Worm (Caenorhabditis elegans): ENCODE results near the gene fbxa-196.
A peak's percentile ranks its signal among the peaks of the same experiment; 100 is the strongest.

fbxa-196 gene

DNA sequence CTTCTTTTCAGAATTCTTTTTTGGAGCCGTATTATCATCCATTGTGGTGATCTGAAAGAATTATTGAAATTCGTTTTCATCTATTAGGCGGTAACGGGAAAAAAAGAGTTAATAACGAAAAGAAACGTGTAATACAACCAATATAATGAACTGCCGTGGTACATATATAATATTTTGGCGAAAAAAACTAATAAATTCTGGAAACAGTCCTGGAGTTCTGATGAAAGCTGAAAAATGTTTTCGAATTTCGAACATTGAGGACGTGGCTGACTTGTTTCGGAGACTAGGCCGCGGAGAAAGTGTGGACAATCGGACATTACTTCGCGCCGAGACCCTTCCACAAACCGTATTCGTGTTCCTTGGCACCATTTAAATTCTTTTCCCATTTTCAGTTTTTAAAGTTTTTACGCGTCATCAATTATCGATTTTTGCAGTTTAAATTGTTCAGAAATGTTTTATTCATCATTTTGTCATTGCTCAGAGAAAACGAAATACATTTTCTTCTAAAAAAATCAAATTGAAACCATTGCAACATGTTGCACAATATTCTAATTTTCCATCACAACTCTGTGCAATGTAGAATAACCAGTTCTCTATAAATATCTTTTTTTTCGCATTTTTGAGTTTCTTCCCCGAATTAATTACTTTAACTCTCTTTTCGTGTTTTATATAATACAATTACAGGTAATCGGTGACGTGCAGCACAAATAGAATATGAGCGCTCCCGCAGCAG, 14.8 kb upstream of the fbxa-196 start, which contains the start of the genes gad-1 and erfa-1:
Gene gad-1 (minus strand): TSS at position 51 of the 733 bp plus-strand sequence.
Gene erfa-1 (plus strand): TSS at position 683 of the 733 bp plus-strand sequence.
- TF ChIP-seq lin-13 (tag; optimal IDR thresholded peaks at IDR 0.05) (peak; percentile 9), pha-4 (tag; optimal IDR thresholded peaks at IDR 0.05) (peak; percentile 8), nhr-2 (tag; optimal IDR thresholded peaks at IDR 0.05) (no peak), hlh-1 (tag; optimal IDR thresholded peaks at IDR 0.05) (peak; percentile 2), mep-1 (tag; optimal IDR thresholded peaks at IDR 0.05) (peak; percentile 51), lsy-2 (tag; optimal IDR thresholded peaks at IDR 0.05) (peak; percentile 84)

DNA sequence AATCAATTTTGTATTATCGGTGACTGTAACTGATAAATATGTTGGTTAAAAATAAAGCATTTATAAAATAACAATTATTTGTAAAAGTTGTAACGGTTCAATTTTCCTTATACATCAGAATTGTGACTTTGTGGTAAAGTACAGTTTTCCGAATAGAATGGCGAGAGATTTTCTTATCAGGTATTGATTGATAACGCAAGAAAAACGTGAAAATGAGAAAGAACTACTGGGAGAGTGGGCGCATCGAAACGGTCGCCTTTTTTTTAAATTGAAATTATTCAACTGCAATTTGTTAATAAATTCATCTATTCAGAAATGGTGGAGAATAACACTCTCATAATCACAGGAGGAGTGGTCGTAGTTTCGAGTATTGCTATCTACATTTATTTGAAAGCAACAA, 12.1 kb upstream of the fbxa-196 start, which contains the start of gene hpo-19:
Gene hpo-19 (plus strand): TSS at position 314 of the 400 bp plus-strand sequence.
- TF ChIP-seq ceh-43 (GFP tag; optimal IDR thresholded peaks at IDR 0.05) (no peak), unc-62 (GFP tag; optimal IDR thresholded peaks at IDR 0.05) (no peak)

DNA sequence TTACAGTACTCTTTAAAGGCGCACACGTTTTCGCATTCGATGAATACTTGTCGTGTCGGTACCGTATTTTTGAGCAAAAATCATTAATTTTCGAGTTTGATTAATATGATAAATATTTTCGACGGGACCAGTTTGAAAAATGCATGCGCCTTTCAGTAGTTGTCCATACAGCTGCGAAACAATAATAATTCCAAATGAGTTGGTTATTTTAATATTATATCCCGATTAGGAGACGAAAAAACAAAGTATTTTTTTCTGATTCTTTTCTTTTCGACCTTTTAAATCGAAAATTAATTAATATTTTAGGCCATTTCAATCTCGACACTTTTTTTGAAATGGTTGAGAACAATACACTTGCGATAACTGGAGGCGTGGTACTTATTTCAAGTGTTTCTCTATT, 9.9 kb upstream of the fbxa-196 start, which contains the start of gene T05H4.4:
Gene T05H4.4 (plus strand): TSS at position 301 of the 400 bp plus-strand sequence.
- TF ChIP-seq cnd-1 (tag; optimal IDR thresholded peaks at IDR 0.05), result no peak
- TF ChIP-seq nhr-237 (tag; optimal IDR thresholded peaks at IDR 0.05), result no peak
- TF ChIP-seq lsy-2 (tag; optimal IDR thresholded peaks at IDR 0.05), result no peak
- no peak for TF ChIP-seq ceh-43 (GFP tag; optimal IDR thresholded peaks at IDR 0.05)
- TF ChIP-seq flh-1 (GFP tag; optimal IDR thresholded peaks at IDR 0.05), result no peak
- TF ChIP-seq M03D4.4 (tag; optimal IDR thresholded peaks at IDR 0.05), result no peak
- no peak for TF ChIP-seq unc-120 (tag; optimal IDR thresholded peaks at IDR 0.05; ENCODE audit: poor library complexity, severe bottlenecking)
- no peak for TF ChIP-seq sptf-1 (tag; optimal IDR thresholded peaks at IDR 0.05)
- TF ChIP-seq nhr-76 (tag; optimal IDR thresholded peaks at IDR 0.05), result no peak
- TF ChIP-seq nhr-12 (tag; optimal IDR thresholded peaks at IDR 0.05), result no peak
- no peak for TF ChIP-seq ztf-11 (tag; optimal IDR thresholded peaks at IDR 0.05)
- TF ChIP-seq elt-3 (tag; optimal IDR thresholded peaks at IDR 0.05), result no peak

DNA sequence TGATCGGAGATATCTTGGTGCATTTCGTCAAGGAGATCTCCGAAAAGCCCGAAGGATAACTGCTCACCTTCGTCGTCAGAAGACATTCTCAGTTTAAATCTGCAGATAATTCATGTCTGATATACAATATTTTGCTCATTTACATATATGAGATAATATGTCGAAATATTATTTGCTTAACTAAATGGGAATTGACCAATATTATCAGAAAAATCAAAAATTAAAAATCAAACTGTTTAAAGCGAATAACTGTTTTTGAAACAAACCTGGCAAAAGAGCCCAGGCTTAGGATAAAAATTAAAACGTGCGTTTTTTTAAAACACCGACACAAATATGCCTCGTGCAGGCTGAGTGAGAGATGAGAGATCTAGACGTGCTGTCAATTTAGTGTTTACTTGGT, 6.8 kb upstream of the fbxa-196 start, which contains the start of gene T05H4.15:
Gene T05H4.15 (minus strand): TSS at position 101 of the 400 bp plus-strand sequence.
- TF ChIP-seq bed-3 (GFP tag; optimal IDR thresholded peaks at IDR 0.05), result no peak
- no peak for TF ChIP-seq drap-1 (GFP tag; optimal IDR thresholded peaks at IDR 0.05)
- TF ChIP-seq nhr-76 (tag; optimal IDR thresholded peaks at IDR 0.05), result no peak
- no peak for TF ChIP-seq mls-2 (tag; optimal IDR thresholded peaks at IDR 0.05)
- TF ChIP-seq unc-62 (GFP tag; optimal IDR thresholded peaks at IDR 0.05), result no peak
- no peak for TF ChIP-seq cnd-1 (tag; optimal IDR thresholded peaks at IDR 0.05)
- no peak for TF ChIP-seq ceh-43 (GFP tag; optimal IDR thresholded peaks at IDR 0.05)
- no peak for TF ChIP-seq zip-8 (tag; optimal IDR thresholded peaks at IDR 0.05)
- TF ChIP-seq lsy-2 (tag; optimal IDR thresholded peaks at IDR 0.05), result no peak
- TF ChIP-seq flh-1 (GFP tag; optimal IDR thresholded peaks at IDR 0.05), result no peak
- no peak for TF ChIP-seq lin-13 (tag; optimal IDR thresholded peaks at IDR 0.05)
- TF ChIP-seq blmp-1 (tag; optimal IDR thresholded peaks at IDR 0.05), result no peak
- TF ChIP-seq pha-4 (tag; optimal IDR thresholded peaks at IDR 0.05), result no peak
- no peak for TF ChIP-seq nhr-2 (tag; optimal IDR thresholded peaks at IDR 0.05)
- no peak for TF ChIP-seq ham-2 (GFP tag; optimal IDR thresholded peaks at IDR 0.05)
- TF ChIP-seq tbx-8 (GFP tag; optimal IDR thresholded peaks at IDR 0.05), result no peak

DNA sequence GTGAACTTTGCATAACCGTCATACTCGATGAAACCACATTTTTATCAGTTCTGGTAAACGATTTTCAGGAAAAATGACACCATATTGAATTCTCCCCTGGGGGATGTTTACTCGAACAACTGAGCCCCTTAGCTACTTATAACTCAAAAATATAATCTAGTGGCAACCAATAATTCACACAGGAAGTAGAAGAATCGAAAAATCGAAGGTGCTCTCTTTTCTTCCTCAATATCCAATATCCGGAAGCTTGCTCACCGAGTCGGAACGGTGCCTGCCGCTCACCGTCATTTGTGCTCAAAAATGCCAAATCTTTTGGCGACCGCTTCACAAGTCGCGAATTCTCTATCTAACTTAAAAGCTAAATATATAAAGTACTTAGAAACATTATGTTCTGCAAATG, 6.4 kb upstream of the fbxa-196 start, which contains the start of gene T05H4.3:
Gene T05H4.3 (plus strand): TSS at position 301 of the 400 bp plus-strand sequence.
- no peak for TF ChIP-seq pha-4 (tag; optimal IDR thresholded peaks at IDR 0.05)
- TF ChIP-seq ceh-43 (GFP tag; optimal IDR thresholded peaks at IDR 0.05), result no peak
- no peak for TF ChIP-seq lin-13 (tag; optimal IDR thresholded peaks at IDR 0.05)
- no peak for TF ChIP-seq tbx-8 (GFP tag; optimal IDR thresholded peaks at IDR 0.05)
- no peak for TF ChIP-seq lsy-2 (tag; optimal IDR thresholded peaks at IDR 0.05)
- no peak for TF ChIP-seq unc-62 (GFP tag; optimal IDR thresholded peaks at IDR 0.05)
- TF ChIP-seq ceh-83 (GFP tag; optimal IDR thresholded peaks at IDR 0.05), result no peak
- TF ChIP-seq M03D4.4 (tag; optimal IDR thresholded peaks at IDR 0.05), result no peak
- TF ChIP-seq elt-1 (tag; optimal IDR thresholded peaks at IDR 0.05; ENCODE audit: borderline replicate concordance, insufficient read depth), result no peak
- no peak for TF ChIP-seq zip-8 (tag; optimal IDR thresholded peaks at IDR 0.05)
- TF ChIP-seq bed-3 (GFP tag; optimal IDR thresholded peaks at IDR 0.05), result no peak
